Fruit fly (Drosophila melanogaster): ENCODE measurements around the gene Sfp65A.

The Sfp65A gene

DNA sequence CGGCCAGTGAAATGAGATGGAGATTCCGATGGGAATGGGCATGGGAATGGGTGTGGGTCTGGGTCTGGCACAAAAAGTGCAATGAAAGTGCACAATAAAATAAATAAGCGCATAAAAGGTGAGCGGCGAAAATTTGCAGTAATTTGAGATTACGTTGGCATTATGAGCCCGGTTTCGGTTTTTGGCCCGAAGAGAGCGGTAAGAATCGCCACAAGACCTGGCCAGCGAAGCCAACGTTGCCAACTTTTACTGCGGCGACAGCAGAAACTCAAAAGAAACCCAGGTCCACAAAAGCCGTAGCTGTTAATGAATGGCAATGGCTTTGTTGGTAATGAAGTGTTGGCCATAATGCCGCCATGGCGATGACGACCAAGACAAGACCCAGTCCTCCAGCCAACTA, 47.8 kb downstream of the Sfp65A start:
- TF ChIP-seq Jra (GFP tag; optimal IDR thresholded peaks at IDR 0.05) (no peak), CG9705 (GFP tag; optimal IDR thresholded peaks at IDR 0.05) (no peak), Hr83 (GFP tag; optimal IDR thresholded peaks at IDR 0.05; ENCODE audit: poor library complexity, severe bottlenecking) (no peak), HLH106 (tag; optimal IDR thresholded peaks at IDR 0.05) (no peak), Abd-B (GFP tag; optimal IDR thresholded peaks at IDR 0.05) (no peak), rgr (GFP tag; optimal IDR thresholded peaks at IDR 0.05) (no peak), CG32264 (GFP tag; optimal IDR thresholded peaks at IDR 0.05) (no peak), Rel (GFP tag; optimal IDR thresholded peaks at IDR 0.05) (no peak), Rel (tag; optimal IDR thresholded peaks at IDR 0.05) (no peak), sv (GFP tag; optimal IDR thresholded peaks at IDR 0.05) (no peak), fru (GFP tag; optimal IDR thresholded peaks at IDR 0.05) (no peak), lola (GFP tag; optimal IDR thresholded peaks at IDR 0.05) (no peak), Hnf4 (GFP tag; optimal IDR thresholded peaks at IDR 0.05) (no peak), tai (GFP tag; optimal IDR thresholded peaks at IDR 0.05) (no peak), dsf (GFP tag; optimal IDR thresholded peaks at IDR 0.05; ENCODE audit: borderline replicate concordance) (no peak), Hr78 (GFP tag; optimal IDR thresholded peaks at IDR 0.05) (no peak), Myc (optimal IDR thresholded peaks at IDR 0.05) (no peak), Sp1 (GFP tag; optimal IDR thresholded peaks at IDR 0.05) (no peak), OdsH (GFP tag; optimal IDR thresholded peaks at IDR 0.05) (no peak), CrebA (GFP tag; optimal IDR thresholded peaks at IDR 0.05; ENCODE audit: borderline replicate concordance) (no peak), foxo (GFP tag; optimal IDR thresholded peaks at IDR 0.05) (no peak)

DNA sequence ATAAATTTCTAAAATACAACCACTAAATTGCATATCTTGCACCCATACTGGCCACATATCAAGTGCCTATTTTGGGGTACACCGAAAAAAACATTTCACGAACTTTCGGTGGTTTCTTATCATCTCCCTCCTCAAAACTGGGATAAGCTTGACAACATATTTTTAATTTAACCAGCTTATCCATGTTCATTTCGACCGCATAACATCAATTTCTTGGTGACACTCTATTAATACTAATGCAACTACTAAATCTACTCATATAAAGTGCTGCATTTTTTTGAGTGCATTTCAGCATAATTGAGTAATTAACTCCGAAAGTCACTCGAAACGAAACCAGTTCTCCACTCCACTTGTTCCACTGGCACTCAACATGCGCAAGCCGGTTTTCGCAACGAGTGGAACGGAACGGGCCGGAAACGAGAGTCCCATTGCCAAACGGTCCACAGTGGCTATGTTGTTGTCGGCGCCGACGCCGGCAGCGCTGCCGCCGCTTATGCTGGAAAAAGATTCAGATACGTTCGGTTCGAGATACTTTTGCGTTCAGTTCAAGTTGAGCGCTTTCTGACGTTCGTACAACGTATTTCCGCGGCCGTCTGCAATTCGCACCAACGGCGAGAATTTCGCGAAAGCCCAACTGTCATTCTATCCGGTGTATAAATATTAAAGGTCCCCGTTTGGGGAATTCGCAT, 50.1 kb downstream of the Sfp65A start, which contains the start of gene CG42747:
Gene CG42747, plus strand, starts transcription at position 529 of the 689 bp plus-strand sequence.
- TF ChIP-seq Vsx2 (GFP tag; optimal IDR thresholded peaks at IDR 0.05; ENCODE audit: partially characterized antibody) (peak; percentile 65), h (GFP tag; optimal IDR thresholded peaks at IDR 0.05) (peak; percentile 76), HLH106 (tag; optimal IDR thresholded peaks at IDR 0.05) (peak; percentile 65), Hr78 (GFP tag; optimal IDR thresholded peaks at IDR 0.05) (no peak), foxo (GFP tag; optimal IDR thresholded peaks at IDR 0.05) (peak in 1 of 2 experiments; percentile 72), dmrt93B (GFP tag; optimal IDR thresholded peaks at IDR 0.05) (peak; percentile 14), OdsH (GFP tag; optimal IDR thresholded peaks at IDR 0.05) (peak; percentile 70), psq (GFP tag; optimal IDR thresholded peaks at IDR 0.05) (peak; percentile 61), woc (GFP tag; optimal IDR thresholded peaks at IDR 0.05) (peak; percentile 47), fru (GFP tag; optimal IDR thresholded peaks at IDR 0.05) (peak; percentile 80), sv (GFP tag; optimal IDR thresholded peaks at IDR 0.05) (peak; percentile 28), usp (GFP tag; optimal IDR thresholded peaks at IDR 0.05) (no peak), Hnf4 (GFP tag; optimal IDR thresholded peaks at IDR 0.05) (peak; percentile 14), Dif (GFP tag; optimal IDR thresholded peaks at IDR 0.05; ENCODE audit: partially characterized antibody) (peak; percentile 72), ey (GFP tag; optimal IDR thresholded peaks at IDR 0.05) (peak; percentile 66), Sp1 (GFP tag; optimal IDR thresholded peaks at IDR 0.05) (peak; percentile 72), rgr (GFP tag; optimal IDR thresholded peaks at IDR 0.05) (peak; percentile 71), CG9705 (GFP tag; optimal IDR thresholded peaks at IDR 0.05) (peak; percentile 2), Dfd (GFP tag; optimal IDR thresholded peaks at IDR 0.05) (no peak), Rel (GFP tag; optimal IDR thresholded peaks at IDR 0.05) (no peak), Rel (tag; optimal IDR thresholded peaks at IDR 0.05) (no peak), Myc (optimal IDR thresholded peaks at IDR 0.05) (no peak), dl (GFP tag; optimal IDR thresholded peaks at IDR 0.05; ENCODE audit: insufficient read depth in 1 of 2, partially characterized antibody in 2 of 2) (peak in 1 of 2 experiments; percentile 51), CG32264 (GFP tag; optimal IDR thresholded peaks at IDR 0.05) (peak; percentile 54), br (GFP tag; optimal IDR thresholded peaks at IDR 0.05) (peak; percentile 78)

Data from whole organism, wandering third instar larva.